Fruit fly (Drosophila melanogaster) whole organism, prepupa: ENCODE measurements around the gene CG13901.
"Not testable (repeated sequence)": the region's sequence is repeated elsewhere in the genome, so short reads cannot be mapped to it uniquely, and the experiment has no call there.

Experiments used
- CG10669 ChIP-seq: fragments of 200-800 bp; sonication (Bioruptor generic); optimal IDR thresholded peaks from 3 replicates; lab custom pipeline; 2018; ENCODE audit warnings: missing biosample characterization, mild to moderate bottlenecking, missing genetic modification characterization, moderate library complexity
- CG11294 ChIP-seq: fragments of 200-800 bp; sonication (Bioruptor generic); IDR thresholded peaks from 2 replicates; pipeline ENCODE4 v1.3.6; 2022; ENCODE audit warnings: missing biosample characterization, missing genetic modification characterization
- CG11902 ChIP-seq: fragments of 200-800 bp; sonication (Bioruptor generic); optimal IDR thresholded peaks from 3 replicates; lab custom pipeline; 2016; ENCODE audit warnings: missing biosample characterization, missing genetic modification characterization
- CG1621 ChIP-seq: fragments of 200-800 bp; sonication (Bioruptor generic); optimal IDR thresholded peaks from 3 replicates; lab custom pipeline; 2018; ENCODE audit warnings: missing biosample characterization, mild to moderate bottlenecking, missing genetic modification characterization
- CG16779 ChIP-seq: fragments of 200-800 bp; sonication (Bioruptor generic); optimal IDR thresholded peaks from 3 replicates; lab custom pipeline; 2017; ENCODE audit warnings: missing biosample characterization, mild to moderate bottlenecking, missing genetic modification characterization
- CG3032 ChIP-seq: fragments of 200-800 bp; optimal IDR thresholded peaks from 2 replicates; lab custom pipeline; 2019; ENCODE audit warnings: missing biosample characterization, mild to moderate bottlenecking, missing genetic modification characterization, moderate library complexity
- CG34406 ChIP-seq: fragments of 200-800 bp; sonication (Bioruptor generic); optimal IDR thresholded peaks from 3 replicates; lab custom pipeline; 2016; ENCODE audit warnings: missing biosample characterization, missing genetic modification characterization
- CG3919 ChIP-seq: fragments of 200-800 bp; sonication (Bioruptor generic); optimal IDR thresholded peaks from 3 replicates; lab custom pipeline; 2016; ENCODE audit warnings: missing biosample characterization, missing genetic modification characterization
- CG4318 ChIP-seq: fragments of 200-800 bp; sonication (Bioruptor generic); optimal IDR thresholded peaks from 3 replicates; lab custom pipeline; 2017; ENCODE audit warnings: missing biosample characterization, mild to moderate bottlenecking, missing genetic modification characterization
- CG6163 ChIP-seq: fragments of 200-800 bp; sonication (Bioruptor generic); IDR thresholded peaks from 3 replicates; pipeline ENCODE4 v1.3.6; 2022; ENCODE audit warnings: missing biosample characterization, missing genetic modification characterization
- CG6276 ChIP-seq: fragments of 200-800 bp; sonication (Bioruptor generic); optimal IDR thresholded peaks from 2 replicates; lab custom pipeline; 2017; ENCODE audit warnings: missing biosample characterization, mild to moderate bottlenecking, missing genetic modification characterization
- CG6792 ChIP-seq: fragments of 200-800 bp; sonication (Bioruptor generic); optimal IDR thresholded peaks from 3 replicates; lab custom pipeline; 2016; ENCODE audit warnings: missing biosample characterization, missing genetic modification characterization
- CG6808 ChIP-seq: fragments of 200-800 bp; sonication (Bioruptor generic); optimal IDR thresholded peaks from 3 replicates; lab custom pipeline; 2017; ENCODE audit warnings: missing biosample characterization, missing genetic modification characterization, mild to moderate bottlenecking, moderate library complexity, missing genetic modification reagents
- CG6854 ChIP-seq: fragments of 200-800 bp; sonication (Bioruptor generic); optimal IDR thresholded peaks from 2 replicates; lab custom pipeline; 2017; ENCODE audit warnings: missing biosample characterization, mild to moderate bottlenecking, missing genetic modification characterization
- CG8319 ChIP-seq: fragments of 200-800 bp; sonication (Bioruptor generic); optimal IDR thresholded peaks from 3 replicates; lab custom pipeline; 2016; ENCODE audit warnings: missing biosample characterization, missing genetic modification characterization
- CG8632 ChIP-seq: fragments of 200-800 bp; sonication (Bioruptor generic); optimal IDR thresholded peaks from 3 replicates; lab custom pipeline; 2016; ENCODE audit warnings: missing biosample characterization, missing genetic modification characterization
- Eip78C ChIP-seq: fragments of 200-800 bp; sonication (Bioruptor generic); peaks from one replicate; lab custom pipeline; 2016; ENCODE audit warnings: missing biosample characterization, missing genetic modification characterization
- Eip93F ChIP-seq: fragments of 200-800 bp; sonication (Bioruptor generic); optimal IDR thresholded peaks from 2 replicates; lab custom pipeline; 2016; ENCODE audit warnings: missing biosample characterization, mild to moderate bottlenecking, missing genetic modification characterization
- Ets21C ChIP-seq: fragments of 200-800 bp; sonication (Bioruptor generic); optimal IDR thresholded peaks from 3 replicates; lab custom pipeline; 2016; ENCODE audit warnings: missing biosample characterization, missing genetic modification characterization
- Ets96B ChIP-seq: fragments of 200-800 bp; optimal IDR thresholded peaks from 2 replicates; lab custom pipeline; 2019; ENCODE audit warnings: missing biosample characterization, mild to moderate bottlenecking, missing genetic modification characterization, moderate library complexity
- Hr38 ChIP-seq: sonication (Bioruptor generic); optimal IDR thresholded peaks from 2 replicates; lab custom pipeline; 2016; ENCODE audit warnings: missing biosample characterization, missing genetic modification characterization
- Hr39 ChIP-seq: fragments of 200-800 bp; sonication (Bioruptor generic); optimal IDR thresholded peaks from 2 replicates; lab custom pipeline; 2016; ENCODE audit warnings: missing biosample characterization, missing genetic modification characterization
- Hr4 ChIP-seq: fragments of 200-800 bp; sonication (Bioruptor generic); optimal IDR thresholded peaks from 3 replicates; lab custom pipeline; 2016; ENCODE audit warnings: missing biosample characterization, missing genetic modification characterization
- Lpt ChIP-seq: fragments of 200-800 bp; sonication (Bioruptor generic); optimal IDR thresholded peaks from 3 replicates; lab custom pipeline; 2016; ENCODE audit warnings: missing biosample characterization, missing genetic modification characterization
- Met ChIP-seq: fragments of 200-800 bp; sonication (Bioruptor generic); optimal IDR thresholded peaks from 3 replicates; lab custom pipeline; 2016; ENCODE audit warnings: missing biosample characterization, missing genetic modification characterization
- OdsH ChIP-seq: fragments of 200-800 bp; sonication (Bioruptor generic); optimal IDR thresholded peaks from 3 replicates; lab custom pipeline; 2016; ENCODE audit warnings: missing biosample characterization, missing genetic modification characterization
- Sox102F ChIP-seq: fragments of 200-800 bp; sonication (Bioruptor generic); optimal IDR thresholded peaks from 2 replicates; lab custom pipeline; 2016; ENCODE audit warnings: missing biosample characterization, mild to moderate bottlenecking, missing genetic modification characterization
- Sox14 ChIP-seq: fragments of 200-800 bp; sonication (Bioruptor generic); optimal IDR thresholded peaks from 3 replicates; lab custom pipeline; 2016; ENCODE audit warnings: missing biosample characterization, missing genetic modification characterization
- cyc ChIP-seq: fragments of 200-800 bp; sonication (Bioruptor generic); optimal IDR thresholded peaks from 3 replicates; lab custom pipeline; 2016; ENCODE audit warnings: missing biosample characterization, missing genetic modification characterization
- dac ChIP-seq: fragments of 200-800 bp; sonication (Bioruptor generic); optimal IDR thresholded peaks from 2 replicates; lab custom pipeline; 2017; ENCODE audit warnings: missing biosample characterization, mild to moderate bottlenecking, missing genetic modification characterization
- dsx ChIP-seq: fragments of 200-800 bp; optimal IDR thresholded peaks from 3 replicates; lab custom pipeline; 2019; ENCODE audit warnings: missing biosample characterization, mild to moderate bottlenecking, missing genetic modification characterization, moderate library complexity; ENCODE audit not compliant: poor library complexity, severe bottlenecking
- eg ChIP-seq: fragments of 200-800 bp; sonication (Bioruptor generic); IDR thresholded peaks from 3 replicates; pipeline ENCODE4 v1.3.6; 2022; ENCODE audit warnings: missing biosample characterization, missing genetic modification characterization
- esn ChIP-seq: fragments of 200-800 bp; sonication (Bioruptor generic); optimal IDR thresholded peaks from 2 replicates; lab custom pipeline; 2016; ENCODE audit warnings: missing biosample characterization, mild to moderate bottlenecking, missing genetic modification characterization, moderate library complexity
- fd85E ChIP-seq: fragments of 200-800 bp; sonication (Bioruptor generic); optimal IDR thresholded peaks from 3 replicates; lab custom pipeline; 2016; ENCODE audit warnings: missing biosample characterization, missing genetic modification characterization
- fkh ChIP-seq: fragments of 200-800 bp; sonication (Bioruptor generic); optimal IDR thresholded peaks from 3 replicates; lab custom pipeline; 2017; ENCODE audit warnings: missing biosample characterization, mild to moderate bottlenecking, missing genetic modification characterization, moderate library complexity
- lz ChIP-seq: fragments of 200-800 bp; sonication (Bioruptor generic); optimal IDR thresholded peaks from 3 replicates; lab custom pipeline; 2016; ENCODE audit warnings: missing biosample characterization, missing genetic modification characterization
- net ChIP-seq: fragments of 200-800 bp; sonication (Bioruptor generic); optimal IDR thresholded peaks from 3 replicates; lab custom pipeline; 2016; ENCODE audit warnings: missing biosample characterization, missing genetic modification characterization
- pdm3 ChIP-seq: fragments of 200-800 bp; sonication (Bioruptor generic); optimal IDR thresholded peaks from 3 replicates; lab custom pipeline; 2016; ENCODE audit warnings: missing biosample characterization, missing genetic modification characterization
- salr ChIP-seq, 2 experiments: fragments of 200-800 bp; sonication (Bioruptor generic); optimal IDR thresholded peaks; 3 replicates each; lab custom pipeline; 2016 to 2018; ENCODE audit warnings: missing biosample characterization in 2 of 2, missing genetic modification characterization in 2 of 2, mild to moderate bottlenecking in 1 of 2
- spab ChIP-seq: fragments of 200-800 bp; sonication (Bioruptor generic); optimal IDR thresholded peaks from 2 replicates; lab custom pipeline; 2017; ENCODE audit warnings: missing biosample characterization, mild to moderate bottlenecking, missing genetic modification characterization, missing genetic modification reagents
- svp ChIP-seq: fragments of 200-800 bp; sonication (Bioruptor generic); peaks from one replicate; lab custom pipeline; 2016; ENCODE audit warnings: missing biosample characterization, missing genetic modification characterization
- topi ChIP-seq: fragments of 200-800 bp; sonication (Bioruptor generic); optimal IDR thresholded peaks from 3 replicates; lab custom pipeline; 2016; ENCODE audit warnings: missing biosample characterization, missing genetic modification characterization

The CG13901 gene

DNA sequence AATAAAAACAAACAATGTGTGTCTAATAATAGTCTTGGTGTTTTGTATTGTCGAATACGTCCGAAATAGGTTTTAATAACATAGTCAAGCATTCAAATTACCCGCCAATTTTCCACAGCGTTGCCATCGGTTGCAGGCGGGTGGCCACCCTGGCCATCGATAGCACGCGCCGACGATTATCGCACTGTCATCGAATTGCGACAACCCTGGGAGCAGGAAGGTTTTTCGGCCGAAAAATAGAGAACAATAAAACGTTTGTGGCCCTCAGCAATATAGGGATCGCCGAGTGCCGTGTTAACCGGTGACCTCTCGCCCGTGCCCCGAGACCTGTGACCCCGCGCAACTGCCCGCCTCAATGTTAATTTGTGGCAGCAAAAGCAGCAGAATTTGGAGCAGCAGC lies 34.1 kb upstream of the CG13901 start, which contains the start of gene Usp10:
Gene Usp10 (plus strand): TSS at position 187 of the 400 bp plus-strand sequence.
- TF ChIP-seq CG3032 (tag; lab: Kevin White, UChicago) = no peak
- TF ChIP-seq Sox14 (GFP tag; lab: Kevin White, UChicago) = peak; percentile 35
- TF ChIP-seq Eip78C = peak; percentile 39
- no peak for TF ChIP-seq CG10669 (GFP tag; lab: Kevin White, UChicago)
- TF ChIP-seq svp (GFP tag; lab: Kevin White, UChicago) = peak; percentile 84

DNA sequence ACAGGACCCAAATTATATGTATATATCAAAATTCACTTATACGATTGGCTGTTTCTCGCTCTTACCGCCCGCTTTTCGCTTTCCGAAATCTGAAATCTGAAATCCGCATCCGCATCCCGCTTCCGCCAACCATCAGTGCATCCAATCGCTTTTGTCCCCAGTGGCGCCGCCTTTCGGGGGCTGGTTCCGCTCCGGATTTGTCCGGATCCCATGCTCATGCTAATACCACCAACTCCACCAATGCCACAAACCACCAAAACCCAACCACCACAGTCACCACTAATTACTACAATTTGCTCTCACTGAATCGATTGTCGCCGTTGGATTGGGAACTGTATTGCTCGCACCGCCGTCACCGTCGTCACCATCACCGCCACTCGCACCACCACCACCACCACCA lies 31.2 kb upstream of the CG13901 start:
- TF ChIP-seq CG6163 (GFP tag; lab: Robert Waterston, UW) (no peak), CG8319 (GFP tag; lab: Kevin White, UChicago) (no peak), topi (GFP tag; lab: Kevin White, UChicago) (no peak), CG3032 (tag; lab: Kevin White, UChicago) (no peak), dsx (GFP tag; lab: Kevin White, UChicago) (no peak), lz (GFP tag; lab: Kevin White, UChicago) (no peak), Ets21C (GFP tag; lab: Kevin White, UChicago) (no peak), fkh (GFP tag; lab: Kevin White, UChicago) (no peak), esn (GFP tag; lab: Kevin White, UChicago) (no peak), Eip93F (GFP tag; lab: Kevin White, UChicago) (no peak), Sox14 (GFP tag; lab: Kevin White, UChicago) (no peak), CG4318 (no peak), CG16779 (no peak), Eip78C (no peak), CG6854 (GFP tag; lab: Kevin White, UChicago) (no peak), CG10669 (GFP tag; lab: Kevin White, UChicago) (no peak), eg (no peak)
- TF ChIP-seq, all 60 proteins: peak for 0

DNA sequence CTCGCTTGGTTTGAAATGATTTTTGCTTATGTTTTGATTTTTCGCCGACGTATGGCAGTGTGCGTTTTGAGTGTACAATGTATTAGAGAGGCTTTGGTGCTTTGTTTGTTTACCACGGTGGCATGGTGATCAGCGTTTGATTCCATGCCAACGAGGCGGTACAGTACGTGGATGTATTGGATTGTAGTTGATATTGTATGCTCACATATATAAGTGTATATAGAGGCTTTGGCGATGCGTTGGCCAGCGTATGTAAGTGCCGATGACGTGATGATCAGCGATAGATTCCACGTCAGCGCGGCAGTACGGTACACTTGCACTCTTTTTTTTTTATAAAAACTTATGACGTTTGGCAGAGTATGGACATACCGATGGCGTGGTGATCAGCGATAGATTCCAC lies 27.5 kb upstream of the CG13901 start, which contains the start of gene CG12502:
Gene CG12502 (plus strand): TSS at position 301 of the 400 bp plus-strand sequence.
- not testable (repeated sequence) for TF ChIP-seq fd85E (GFP tag; lab: Kevin White, UChicago); Lpt; CG6276

DNA sequence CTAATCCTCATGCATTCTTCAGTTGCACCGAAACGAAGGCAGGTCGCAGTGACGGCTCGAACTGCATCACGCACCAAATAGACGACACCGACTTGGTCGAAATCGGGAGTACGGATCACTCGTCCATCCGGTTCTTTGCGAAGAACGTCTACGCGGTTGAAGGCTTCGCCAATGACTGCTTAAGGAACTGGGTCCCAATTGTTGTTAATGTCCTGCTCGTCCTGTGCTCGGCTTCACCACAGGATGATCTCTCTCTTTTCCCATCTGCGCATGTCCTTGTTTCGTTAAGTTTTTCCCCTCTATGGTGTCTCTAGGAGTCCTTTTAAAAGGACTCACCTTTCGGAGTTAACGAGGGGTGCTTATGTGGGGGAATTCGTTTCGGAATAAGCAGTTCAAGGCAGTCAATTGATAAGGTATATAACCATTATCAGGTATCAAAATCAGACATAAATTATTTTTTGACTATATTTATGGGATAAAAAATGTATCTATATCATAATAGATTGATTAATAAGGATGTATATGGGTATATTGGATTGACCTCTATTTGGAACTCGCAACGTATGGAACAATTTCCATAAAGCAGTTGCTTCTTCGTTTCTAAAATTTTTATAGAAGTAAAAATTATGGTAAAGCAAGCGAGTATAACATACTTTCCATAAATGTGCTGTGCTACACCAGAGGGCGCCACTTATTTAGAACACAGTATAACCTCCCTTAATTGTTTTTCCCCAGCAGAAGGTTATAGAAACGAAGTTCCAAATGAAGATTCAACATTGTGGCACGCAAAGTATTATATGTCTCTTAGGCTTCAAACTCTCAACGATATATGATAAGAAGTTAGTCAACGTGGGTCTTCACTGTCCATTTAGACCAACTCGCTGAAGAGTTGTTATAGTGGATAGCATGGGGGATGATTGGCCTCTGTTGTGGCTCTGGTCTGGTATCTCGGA lies 19.7 kb upstream of the CG13901 start, which contains the start of gene dpr20:
Gene dpr20 (minus strand): TSS at position 186 of the 953 bp plus-strand sequence.
- TF ChIP-seq dac (GFP tag; lab: Kevin White, UChicago) (peak; percentile 69), svp (GFP tag; lab: Kevin White, UChicago) (peak; percentile 71), fd85E (GFP tag; lab: Kevin White, UChicago) (peak; percentile 14), CG8319 (GFP tag; lab: Kevin White, UChicago) (peak; percentile 36), net (GFP tag; lab: Kevin White, UChicago) (peak; percentile 71), Sox102F (peak; percentile 58), CG6808 (GFP tag; lab: Kevin White, UChicago) (peak; percentile 65), CG8632 (GFP tag; lab: Kevin White, UChicago) (peak; percentile 30), Met (GFP tag; lab: Kevin White, UChicago) (peak; percentile 65), lz (GFP tag; lab: Kevin White, UChicago) (peak; percentile 61), Hr38 (GFP tag; lab: Kevin White, UChicago) (no peak), cyc (peak; percentile 79), Eip78C (peak; percentile 95), CG11902 (GFP tag; lab: Kevin White, UChicago) (peak; percentile 52), salr (GFP tag; optimal IDR thresholded peaks at IDR 0.05; lab: Kevin White, UChicago) (peak; percentile 38 to 55), eg (peak; percentile 96), pdm3 (GFP tag; lab: Kevin White, UChicago) (peak; percentile 76), CG6792 (GFP tag; lab: Kevin White, UChicago) (peak; percentile 59), Hr4 (GFP tag; lab: Kevin White, UChicago) (peak; percentile 84), CG11294 (GFP tag; lab: Robert Waterston, UW) (peak; percentile 93), CG3032 (tag; lab: Kevin White, UChicago) (peak; percentile 76), CG10669 (GFP tag; lab: Kevin White, UChicago) (peak; percentile 80), Ets96B (tag; lab: Kevin White, UChicago) (peak; percentile 79), Hr39 (GFP tag; lab: Kevin White, UChicago) (peak; percentile 72), CG3919 (peak; percentile 87), CG34406 (GFP tag; lab: Kevin White, UChicago) (peak; percentile 44), CG1621 (tag; lab: Kevin White, UChicago) (peak; percentile 74), spab (GFP tag; lab: Kevin White, UChicago) (peak; percentile 68), CG6854 (GFP tag; lab: Kevin White, UChicago) (no peak), OdsH (GFP tag; lab: Kevin White, UChicago) (peak; percentile 77)
